Fruit fly (Drosophila melanogaster) whole organism, embryonic: ENCODE results near the gene LUBEL.

ENCODE experiments used
- Atf3 ChIP-seq: fragments of 200-800 bp; sonication (Bioruptor generic); optimal IDR thresholded peaks from 3 replicates; lab custom pipeline; 2016; ENCODE audit warnings: missing biosample characterization, missing genetic modification characterization
- B-H2 ChIP-seq: fragments of 200-800 bp; sonication (Bioruptor generic); optimal IDR thresholded peaks from 2 replicates; lab custom pipeline; 2018; ENCODE audit warnings: missing biosample characterization, mild to moderate bottlenecking, missing genetic modification characterization
- Bteb2 ChIP-seq: fragments of 200-800 bp; sonication (Bioruptor generic); optimal IDR thresholded peaks from 2 replicates; lab custom pipeline; 2016; ENCODE audit warnings: missing biosample characterization, missing genetic modification characterization
- CG10274 ChIP-seq: fragments of 200-800 bp; sonication (Bioruptor generic); optimal IDR thresholded peaks from 3 replicates; lab custom pipeline; 2017; ENCODE audit warnings: missing biosample characterization, mild to moderate bottlenecking, missing genetic modification characterization
- CG10654 ChIP-seq: fragments of 200-800 bp; sonication (Bioruptor generic); optimal IDR thresholded peaks from 2 replicates; lab custom pipeline; 2016; ENCODE audit warnings: missing biosample characterization, missing genetic modification characterization
- CG11398 ChIP-seq: fragments of 200-800 bp; sonication (Bioruptor generic); optimal IDR thresholded peaks from 2 replicates; lab custom pipeline; 2016; ENCODE audit warnings: missing biosample characterization, missing genetic modification characterization
- CG11456 ChIP-seq: fragments of 200-800 bp; sonication (Bioruptor generic); IDR thresholded peaks from 3 replicates; pipeline ENCODE4 v1.3.6; 2022; ENCODE audit warnings: missing biosample characterization, missing genetic modification characterization
- CG12236 ChIP-seq: fragments of 200-800 bp; sonication (Bioruptor generic); optimal IDR thresholded peaks from 2 replicates; lab custom pipeline; 2016; ENCODE audit warnings: missing biosample characterization, missing genetic modification characterization
- CG13296 ChIP-seq: fragments of 200-800 bp; sonication (Bioruptor generic); optimal IDR thresholded peaks from 3 replicates; lab custom pipeline; 2018; ENCODE audit warnings: missing biosample characterization, mild to moderate bottlenecking, missing genetic modification characterization
- CG14050 ChIP-seq: fragments of 200-800 bp; sonication (Bioruptor generic); IDR thresholded peaks from 3 replicates; pipeline ENCODE4 v1.3.6; 2022; ENCODE audit warnings: missing biosample characterization, missing genetic modification characterization
- CG14965 ChIP-seq: fragments of 200-800 bp; sonication (Bioruptor generic); optimal IDR thresholded peaks from 2 replicates; lab custom pipeline; 2016; ENCODE audit warnings: missing biosample characterization, missing genetic modification characterization, borderline replicate concordance
- CG16863 ChIP-seq: fragments of 200-800 bp; sonication (Bioruptor generic); optimal IDR thresholded peaks from 3 replicates; lab custom pipeline; 2016; ENCODE audit warnings: missing biosample characterization, missing genetic modification characterization
- CG17186 ChIP-seq: fragments of 200-800 bp; sonication (Bioruptor generic); optimal IDR thresholded peaks from 3 replicates; lab custom pipeline; 2017; ENCODE audit warnings: missing biosample characterization, missing genetic modification reagents, missing genetic modification characterization
- CG17912 ChIP-seq: fragments of 200-800 bp; sonication (Bioruptor generic); optimal IDR thresholded peaks from 2 replicates; lab custom pipeline; 2018; ENCODE audit warnings: missing biosample characterization, mild to moderate bottlenecking, missing genetic modification characterization
- CG6813 ChIP-seq: fragments of 200-800 bp; sonication (Bioruptor generic); optimal IDR thresholded peaks from 2 replicates; lab custom pipeline; 2017; ENCODE audit warnings: missing biosample characterization, missing genetic modification characterization, mild to moderate bottlenecking, moderate library complexity, missing genetic modification reagents
- CG8290 ChIP-seq, 3 experiments: fragments of 200-800 bp; sonication (Bioruptor generic); optimal IDR thresholded peaks; 2 replicates each; lab custom pipeline; 2016 to 2019; ENCODE audit warnings: missing biosample characterization in 3 of 3, missing genetic modification characterization in 3 of 3, mild to moderate bottlenecking in 2 of 3, moderate library complexity in 1 of 3
- CG9609 ChIP-seq: fragments of 200-800 bp; sonication (Bioruptor generic); optimal IDR thresholded peaks from 3 replicates; lab custom pipeline; 2016; ENCODE audit warnings: missing biosample characterization, missing genetic modification characterization
- CG9797 ChIP-seq: fragments of 200-800 bp; sonication (Bioruptor generic); optimal IDR thresholded peaks from 3 replicates; lab custom pipeline; 2018; ENCODE audit warnings: missing biosample characterization, mild to moderate bottlenecking, missing genetic modification characterization
- CG9817 ChIP-seq: fragments of 200-800 bp; sonication (Bioruptor generic); optimal IDR thresholded peaks from 2 replicates; lab custom pipeline; 2018; ENCODE audit warnings: missing biosample characterization, mild to moderate bottlenecking, missing genetic modification characterization, moderate library complexity
- CHES-1-like ChIP-seq: fragments of 200-800 bp; sonication (Bioruptor generic); optimal IDR thresholded peaks from 2 replicates; lab custom pipeline; 2016; ENCODE audit warnings: missing biosample characterization, missing genetic modification characterization
- D19B ChIP-seq: fragments of 200-800 bp; sonication (Bioruptor generic); optimal IDR thresholded peaks from 2 replicates; lab custom pipeline; 2017; ENCODE audit warnings: missing biosample characterization, mild to moderate bottlenecking, missing genetic modification characterization
- Dad ChIP-seq: fragments of 200-800 bp; sonication (Bioruptor generic); optimal IDR thresholded peaks from 3 replicates; lab custom pipeline; 2016; ENCODE audit warnings: missing biosample characterization, missing genetic modification characterization
- Dp ChIP-seq: fragments of 200-800 bp; sonication (Bioruptor generic); optimal IDR thresholded peaks from 2 replicates; lab custom pipeline; 2018; ENCODE audit warnings: missing biosample characterization, mild to moderate bottlenecking, missing genetic modification characterization, moderate library complexity
- H2.0 ChIP-seq: fragments of 200-800 bp; sonication (Bioruptor generic); IDR thresholded peaks from 2 replicates; pipeline ENCODE4 v1.3.6; 2022; ENCODE audit warnings: missing biosample characterization, missing genetic modification characterization
- HLH54F ChIP-seq: fragments of 200-800 bp; sonication (Bioruptor generic); optimal IDR thresholded peaks from 3 replicates; lab custom pipeline; 2016; ENCODE audit warnings: missing biosample characterization, missing genetic modification characterization
- Hr3 ChIP-seq: fragments of 200-800 bp; sonication (Bioruptor generic); optimal IDR thresholded peaks from 3 replicates; lab custom pipeline; 2016; ENCODE audit warnings: missing biosample characterization, missing genetic modification characterization
- Meics ChIP-seq: fragments of 200-800 bp; sonication (Bioruptor generic); optimal IDR thresholded peaks from 2 replicates; lab custom pipeline; 2017; ENCODE audit warnings: missing biosample characterization, mild to moderate bottlenecking, missing genetic modification characterization
- Pdp1 ChIP-seq, 2 experiments: fragments of 200-800 bp; sonication (Bioruptor generic); optimal IDR thresholded peaks; 3 replicates each; lab custom pipeline; 2016; ENCODE audit warnings: missing biosample characterization in 2 of 2, missing genetic modification characterization in 2 of 2, mild to moderate bottlenecking in 1 of 2, moderate library complexity in 1 of 2
- Ssrp ChIP-seq: fragments of 200-800 bp; sonication (Bioruptor generic); optimal IDR thresholded peaks from 2 replicates; lab custom pipeline; 2018; ENCODE audit warnings: missing biosample characterization, mild to moderate bottlenecking, missing genetic modification characterization, moderate library complexity
- Tbp ChIP-seq: fragments of >200 bp; optimal IDR thresholded peaks from 2 replicates; lab custom pipeline; 2018; ENCODE audit warnings: missing biosample characterization, missing genetic modification characterization
- Vsx1 ChIP-seq: fragments of 200-800 bp; sonication (Bioruptor generic); optimal IDR thresholded peaks from 2 replicates; lab custom pipeline; 2017; ENCODE audit warnings: missing biosample characterization, mild to moderate bottlenecking, missing genetic modification characterization, missing genetic modification reagents
- YL-1 ChIP-seq: fragments of 200-800 bp; sonication (Bioruptor generic); optimal IDR thresholded peaks from 3 replicates; lab custom pipeline; 2017; ENCODE audit warnings: missing biosample characterization, mild to moderate bottlenecking, missing genetic modification characterization
- ato ChIP-seq: fragments of 200-800 bp; sonication (Bioruptor generic); IDR thresholded peaks from 2 replicates; pipeline ENCODE4 v1.3.6; 2022; ENCODE audit warnings: missing biosample characterization, missing genetic modification characterization; ENCODE audit not compliant: partially characterized antibody
- bcd ChIP-seq: fragments of 200-800 bp; sonication (Bioruptor generic); optimal IDR thresholded peaks from 2 replicates; lab custom pipeline; 2017; ENCODE audit warnings: missing biosample characterization, mild to moderate bottlenecking, missing genetic modification characterization
- ci ChIP-seq: fragments of 200-800 bp; sonication (Bioruptor generic); IDR thresholded peaks from 3 replicates; pipeline ENCODE4 v1.3.6; 2022; ENCODE audit warnings: missing biosample characterization, missing genetic modification characterization
- dmrt11E ChIP-seq: fragments of 200-800 bp; sonication (Bioruptor generic); optimal IDR thresholded peaks from 3 replicates; lab custom pipeline; 2018; ENCODE audit warnings: missing biosample characterization, mild to moderate bottlenecking, missing genetic modification characterization, moderate library complexity
- ems ChIP-seq: fragments of 200-800 bp; sonication (Bioruptor generic); optimal IDR thresholded peaks from 3 replicates; lab custom pipeline; 2016; ENCODE audit warnings: missing biosample characterization, missing genetic modification characterization
- en ChIP-seq: fragments of 200-800 bp; sonication (Bioruptor generic); optimal IDR thresholded peaks from 2 replicates; lab custom pipeline; 2016; ENCODE audit warnings: missing biosample characterization, missing genetic modification characterization
- exex ChIP-seq: fragments of 200-800 bp; sonication (Bioruptor generic); optimal IDR thresholded peaks from 4 replicates; lab custom pipeline; 2018; ENCODE audit warnings: missing biosample characterization, mild to moderate bottlenecking, missing genetic modification characterization, moderate library complexity
- jing ChIP-seq: fragments of 200-800 bp; sonication (Bioruptor generic); optimal IDR thresholded peaks from 2 replicates; lab custom pipeline; 2018; ENCODE audit warnings: missing biosample characterization, mild to moderate bottlenecking, missing genetic modification characterization
- knrl ChIP-seq: fragments of 200-800 bp; sonication (Bioruptor generic); IDR thresholded peaks from 3 replicates; pipeline ENCODE4 v1.3.6; 2022; ENCODE audit warnings: missing biosample characterization, missing genetic modification characterization; ENCODE audit not compliant: partially characterized antibody
- lbe ChIP-seq: fragments of 200-800 bp; sonication (Bioruptor generic); optimal IDR thresholded peaks from 2 replicates; lab custom pipeline; 2016; ENCODE audit warnings: missing biosample characterization, mild to moderate bottlenecking, missing genetic modification characterization
- pan ChIP-seq, 4 experiments: fragments of >200 bp in 3 of 4; fragments of 200-800 bp in 1 of 4; sonication (Bioruptor generic) in 1 of 4; optimal IDR thresholded peaks in 3 of 4; IDR thresholded peaks in 1 of 4; 2 replicates each; pipeline versions ENCODE4 v1.3.6 to Lab custom; 2017 to 2022; ENCODE audit warnings: missing biosample characterization in 2 of 4, missing genetic modification characterization in 2 of 4, mixed read lengths in 1 of 4
- sens ChIP-seq: fragments of 200-800 bp; sonication (Bioruptor generic); peaks from one replicate; lab custom pipeline; 2016; ENCODE audit warnings: missing biosample characterization, missing genetic modification characterization
- sisA ChIP-seq: fragments of 200-800 bp; sonication (Bioruptor generic); IDR thresholded peaks from 2 replicates; pipeline ENCODE4 v1.3.6; 2022; ENCODE audit warnings: missing biosample characterization, missing genetic modification characterization
- sr ChIP-seq: fragments of 200-800 bp; sonication (Bioruptor generic); IDR thresholded peaks from 3 replicates; pipeline ENCODE4 v1.3.6; 2022; ENCODE audit warnings: missing biosample characterization, missing genetic modification characterization
- tin ChIP-seq: fragments of 200-800 bp; sonication (Bioruptor generic); optimal IDR thresholded peaks from 3 replicates; lab custom pipeline; 2016; ENCODE audit warnings: missing biosample characterization, missing genetic modification characterization
- tll ChIP-seq, 2 experiments: fragments of 200-800 bp in 1 of 2; fragments of >200 bp in 1 of 2; sonication (Bioruptor generic) in 1 of 2; optimal IDR thresholded peaks; 2 replicates each; lab custom pipeline; 2017 to 2019; ENCODE audit warnings: missing biosample characterization in 2 of 2, missing genetic modification characterization in 2 of 2, mild to moderate bottlenecking in 1 of 2, moderate library complexity in 1 of 2
- twi ChIP-seq: fragments of 200-800 bp; optimal IDR thresholded peaks from 2 replicates; lab custom pipeline; 2019; ENCODE audit warnings: missing biosample characterization, mild to moderate bottlenecking, missing genetic modification characterization, moderate library complexity
- unpg ChIP-seq: fragments of 200-800 bp; sonication (Bioruptor generic); optimal IDR thresholded peaks from 3 replicates; lab custom pipeline; 2018; ENCODE audit warnings: missing biosample characterization, mild to moderate bottlenecking, missing genetic modification characterization, moderate library complexity

The LUBEL gene

dm6 chr2L:6797408-6797807 lies 24.9 kb upstream of the LUBEL start (continued):
- no peak for TF ChIP-seq ems (GFP tag; lab: Kevin White, UChicago)
- peak; percentile 77 for TF ChIP-seq CG8290 (GFP tag; optimal IDR thresholded peaks at IDR 0.05; lab: Kevin White, UChicago)
- TF ChIP-seq CG8290 (tag; optimal IDR thresholded peaks at IDR 0.05; lab: Kevin White, UChicago): no peak
- no peak for TF ChIP-seq jing (GFP tag; lab: Kevin White, UChicago)
- TF ChIP-seq Bteb2 (GFP tag; lab: Kevin White, UChicago): no peak
- peak; percentile 32 for TF ChIP-seq sens
- TF ChIP-seq Meics (GFP tag; lab: Kevin White, UChicago): peak; percentile 19
- no peak for TF ChIP-seq CG14050
- TF ChIP-seq CG9797 (GFP tag; lab: Kevin White, UChicago): peak; percentile 26
- TF ChIP-seq unpg: peak; percentile 9
- TF ChIP-seq lbe (GFP tag; lab: Kevin White, UChicago): no peak
- TF ChIP-seq en (GFP tag; lab: Kevin White, UChicago): no peak
- peak; percentile 47 for TF ChIP-seq bcd (GFP tag; lab: Kevin White, UChicago)
- peak; percentile 34 for TF ChIP-seq Hr3 (GFP tag; lab: Kevin White, UChicago)
- peak; percentile 29 for TF ChIP-seq Dad (GFP tag; lab: Kevin White, UChicago)
- no peak for TF ChIP-seq CG17186 (GFP tag; lab: Kevin White, UChicago)
- TF ChIP-seq CG14965 (GFP tag; lab: Kevin White, UChicago): no peak
- peak in 1 of 2 experiments; percentile 42 for TF ChIP-seq Pdp1 (GFP tag; optimal IDR thresholded peaks at IDR 0.05; lab: Kevin White, UChicago)
- no peak for TF ChIP-seq YL-1 (GFP tag; lab: Kevin White, UChicago)
- no peak for TF ChIP-seq D19B (GFP tag; lab: Kevin White, UChicago)
- peak; percentile 41 for TF ChIP-seq tin (GFP tag; lab: Kevin White, UChicago)
- TF ChIP-seq twi (tag; lab: Kevin White, UChicago): no peak
- peak; percentile 43; the same call in 1 of the 2 replicates for TF ChIP-seq sisA
- TF ChIP-seq knrl (GFP tag; lab: Robert Waterston, UW): peak; percentile 55; the same call in 1 of the 3 replicates
- TF ChIP-seq CG12236: no peak
- TF ChIP-seq CG10654: no peak
- TF ChIP-seq CG9609 (GFP tag; lab: Kevin White, UChicago): peak; percentile 30
- peak; percentile 25 for TF ChIP-seq dmrt11E (tag; lab: Kevin White, UChicago)
- no peak for TF ChIP-seq CG6813 (GFP tag; lab: Kevin White, UChicago)
- TF ChIP-seq Atf3 (GFP tag; lab: Kevin White, UChicago): no peak
- TF ChIP-seq CG13296 (GFP tag; lab: Kevin White, UChicago): no peak
- no peak for TF ChIP-seq CG10274 (GFP tag; lab: Kevin White, UChicago)
- TF ChIP-seq tll (GFP tag; optimal IDR thresholded peaks at IDR 0.05; lab: Kevin White, UChicago): no peak
- TF ChIP-seq exex (tag; lab: Kevin White, UChicago): peak; percentile 59
- no peak for TF ChIP-seq sr (GFP tag; lab: Robert Waterston, UW)
- peak; percentile 39 for TF ChIP-seq B-H2 (GFP tag; lab: Kevin White, UChicago)
- no peak for TF ChIP-seq pan (optimal IDR thresholded peaks at IDR 0.05; lab: Kevin White, UChicago)
- peak in 1 of 2 experiments; percentile 30 for TF ChIP-seq pan (GFP tag; optimal IDR thresholded peaks at IDR 0.05 in 1 of 2, IDR thresholded peaks at IDR 0.05 in 1 of 2)
- TF ChIP-seq CG9817 (tag; lab: Kevin White, UChicago): peak; percentile 44
- peak; percentile 75 for TF ChIP-seq CG11456 (GFP tag; lab: Robert Waterston, UW)
- no peak for TF ChIP-seq Vsx1 (GFP tag; lab: Kevin White, UChicago)
- no peak for TF ChIP-seq CG11398 (GFP tag; lab: Kevin White, UChicago)
- TF ChIP-seq Dp (GFP tag; lab: Kevin White, UChicago): peak; percentile 97
- TF ChIP-seq H2.0: no peak
- TF ChIP-seq CG17912 (GFP tag; lab: Kevin White, UChicago): peak; percentile 67
- peak; percentile 1 for TF ChIP-seq Ssrp (tag; lab: Kevin White, UChicago)
- no peak for TF ChIP-seq ci
- peak; percentile 61; the same call in 1 of the 2 replicates for TF ChIP-seq ato
- no peak for TF ChIP-seq CHES-1-like (GFP tag; lab: Kevin White, UChicago)
- TF ChIP-seq HLH54F (GFP tag; lab: Kevin White, UChicago): peak; percentile 9
- TF ChIP-seq Tbp (GFP tag; lab: Kevin White, UChicago): no peak
- TF ChIP-seq CG16863 (GFP tag; lab: Kevin White, UChicago): no peak
